Fruit fly (Drosophila melanogaster): Measurements from ENCODE around the gene Prestin.

Prestin gene

DNA sequence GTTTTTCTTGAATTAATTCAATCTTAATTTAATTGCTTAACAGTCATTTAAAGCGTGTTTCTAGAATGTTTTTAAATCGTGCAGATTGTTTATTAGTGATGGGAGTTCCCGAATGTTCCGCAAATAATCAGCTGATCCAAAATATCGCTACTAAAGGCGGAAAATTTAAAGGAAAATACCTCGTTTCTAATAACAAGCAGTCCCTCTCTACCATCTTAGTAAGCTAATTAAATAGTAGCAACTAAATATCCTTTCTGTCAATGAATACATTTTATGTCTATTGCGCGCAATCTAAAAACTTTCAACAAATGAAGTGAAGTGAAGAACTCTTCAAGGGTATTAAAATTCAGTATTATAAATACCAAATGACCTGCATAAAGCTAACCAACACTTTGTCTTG lies 4.8 kb upstream of the Prestin start, which contains the start of gene CG5290 (continued):
- TF ChIP-seq sc (optimal IDR thresholded peaks at IDR 0.05) (no peak), sc (GFP tag; optimal IDR thresholded peaks at IDR 0.05) (no peak), Tbp (GFP tag; optimal IDR thresholded peaks at IDR 0.05) (no peak), CG9817 (tag; optimal IDR thresholded peaks at IDR 0.05) (peak; percentile 1), Dip3 (GFP tag; optimal IDR thresholded peaks at IDR 0.05) (peak; percentile 31), crc (GFP tag; optimal IDR thresholded peaks at IDR 0.05) (peak; percentile 13), kah (GFP tag; optimal IDR thresholded peaks at IDR 0.05) (no peak), dysf (GFP tag; IDR thresholded peaks at IDR 0.05) (no peak), Usf (GFP tag; optimal IDR thresholded peaks at IDR 0.05) (no peak), dmrt11E (tag; optimal IDR thresholded peaks at IDR 0.05) (no peak), nerfin-2 (GFP tag; IDR thresholded peaks at IDR 0.05; ENCODE audit: partially characterized antibody) (no peak), zfh1 (GFP tag; IDR thresholded peaks at IDR 0.05) (no peak), nau (GFP tag; optimal IDR thresholded peaks at IDR 0.05) (no peak), B-H2 (GFP tag; optimal IDR thresholded peaks at IDR 0.05) (no peak), dm (GFP tag; optimal IDR thresholded peaks at IDR 0.05) (peak; percentile 17), mam (GFP tag; optimal IDR thresholded peaks at IDR 0.05) (peak; percentile 52), stwl (tag; optimal IDR thresholded peaks at IDR 0.05) (peak; percentile 76), CG7987 (GFP tag; optimal IDR thresholded peaks at IDR 0.05) (no peak), zen2 (GFP tag; IDR thresholded peaks at IDR 0.05; ENCODE audit: partially characterized antibody) (peak; percentile 19; the same call in 1 of the 3 replicates), Hr51 (GFP tag; optimal IDR thresholded peaks at IDR 0.05) (peak in 1 of 2 experiments; percentile 0), Dll (GFP tag; IDR thresholded peaks at IDR 0.05; ENCODE audit: partially characterized antibody) (peak; percentile 79), fu2 (GFP tag; optimal IDR thresholded peaks at IDR 0.05) (peak; percentile 8), toy (GFP tag; IDR thresholded peaks at IDR 0.05) (no peak), Optix (GFP tag; IDR thresholded peaks at IDR 0.05) (no peak), HLH4C (GFP tag; IDR thresholded peaks at IDR 0.05; ENCODE audit: partially characterized antibody) (no peak), prd (optimal IDR thresholded peaks at IDR 0.05) (no peak), prd (GFP tag; IDR thresholded peaks at IDR 0.05) (no peak), CG7839 (tag; optimal IDR thresholded peaks at IDR 0.05) (peak; percentile 9), CG2202 (tag; optimal IDR thresholded peaks at IDR 0.05) (no peak), schlank (tag; optimal IDR thresholded peaks at IDR 0.05) (no peak), pros (GFP tag; optimal IDR thresholded peaks at IDR 0.05) (no peak), Hsf (GFP tag; optimal IDR thresholded peaks at IDR 0.05) (peak; percentile 54), Myb (GFP tag; optimal IDR thresholded peaks at IDR 0.05) (peak; percentile 69), CG10274 (GFP tag; optimal IDR thresholded peaks at IDR 0.05) (no peak), hbn (GFP tag; IDR thresholded peaks at IDR 0.05; ENCODE audit: partially characterized antibody) (peak; percentile 78), unc-4 (GFP tag; IDR thresholded peaks at IDR 0.05; ENCODE audit: partially characterized antibody) (peak; percentile 68; the same call in 1 of the 2 replicates), sob (GFP tag; IDR thresholded peaks at IDR 0.05) (no peak), Taf1 (GFP tag; IDR thresholded peaks at IDR 0.05) (no peak), lbe (GFP tag; optimal IDR thresholded peaks at IDR 0.05) (no peak), pho (GFP tag; optimal IDR thresholded peaks at IDR 0.05) (peak; percentile 68), CG32772 (GFP tag; IDR thresholded peaks at IDR 0.05) (no peak), MBD-R2 (GFP tag; IDR thresholded peaks at IDR 0.05) (peak; percentile 49), Gug (GFP tag; IDR thresholded peaks at IDR 0.05) (no peak), al (GFP tag; IDR thresholded peaks at IDR 0.05) (no peak), Rfx (GFP tag; IDR thresholded peaks at IDR 0.05) (peak; percentile 26; the same call in 1 of the 2 replicates), hb (GFP tag; IDR thresholded peaks at IDR 0.05; ENCODE audit: partially characterized antibody) (no peak), wor (GFP tag; IDR thresholded peaks at IDR 0.05) (no peak), CG7357 (GFP tag; IDR thresholded peaks at IDR 0.05) (no peak), HmgD (GFP tag; optimal IDR thresholded peaks at IDR 0.05) (no peak), gsb-n (tag; optimal IDR thresholded peaks at IDR 0.05) (no peak), fd102C (GFP tag; optimal IDR thresholded peaks at IDR 0.05) (no peak), CG2199 (GFP tag; IDR thresholded peaks at IDR 0.05) (no peak)
